Fruit fly (Drosophila melanogaster) whole organism, wandering third instar larva: ENCODE measurements around the gene CG17260.

Experiments
- Abd-B ChIP-seq: fragments of >200 bp; optimal IDR thresholded peaks from 2 replicates; lab custom pipeline; 2017; ENCODE audit warnings: missing biosample characterization, missing genetic modification characterization
- CG32264 ChIP-seq: fragments of 200-800 bp; sonication (Bioruptor generic); optimal IDR thresholded peaks from 2 replicates; lab custom pipeline; 2016; ENCODE audit warnings: missing biosample characterization, missing genetic modification characterization
- CG9705 ChIP-seq: fragments of 200-800 bp; sonication (Bioruptor generic); optimal IDR thresholded peaks from 2 replicates; lab custom pipeline; 2018; ENCODE audit warnings: missing biosample characterization, mild to moderate bottlenecking, missing genetic modification characterization
- CrebA ChIP-seq: fragments of 200-800 bp; sonication (Bioruptor generic); optimal IDR thresholded peaks from 2 replicates; lab custom pipeline; 2016; ENCODE audit warnings: missing biosample characterization, mild to moderate bottlenecking, missing genetic modification characterization, borderline replicate concordance
- Dfd ChIP-seq: fragments of >200 bp; optimal IDR thresholded peaks from 2 replicates; lab custom pipeline; 2017; ENCODE audit warnings: missing biosample characterization, missing genetic modification characterization
- Dif ChIP-seq: fragments of 200-275, 200-300 bp; sonication (Bioruptor generic); optimal IDR thresholded peaks from 2 replicates; lab custom pipeline; 2018; ENCODE audit warnings: missing biosample characterization, missing genetic modification characterization; ENCODE audit not compliant: partially characterized antibody
- GATAd ChIP-seq: sonication (Bioruptor generic); optimal IDR thresholded peaks from 2 replicates; lab custom pipeline; 2016; ENCODE audit warnings: missing biosample characterization, missing genetic modification characterization
- HLH106 ChIP-seq: fragments of 200-800 bp; optimal IDR thresholded peaks from 3 replicates; lab custom pipeline; 2019; ENCODE audit warnings: missing biosample characterization, mild to moderate bottlenecking, missing genetic modification characterization, moderate library complexity
- Hnf4 ChIP-seq: fragments of 200-800 bp; sonication (Bioruptor generic); optimal IDR thresholded peaks from 2 replicates; lab custom pipeline; 2016; ENCODE audit warnings: missing biosample characterization, mild to moderate bottlenecking, missing genetic modification characterization
- Hr78 ChIP-seq: fragments of >200 bp; optimal IDR thresholded peaks from 2 replicates; lab custom pipeline; 2017; ENCODE audit warnings: missing biosample characterization, missing genetic modification characterization
- Hr83 ChIP-seq: fragments of 200-300 bp; sonication (Bioruptor generic); optimal IDR thresholded peaks from 2 replicates; lab custom pipeline; 2016; ENCODE audit warnings: missing biosample characterization, mild to moderate bottlenecking, missing genetic modification characterization, moderate library complexity; ENCODE audit not compliant: poor library complexity, severe bottlenecking
- Jra ChIP-seq: sonication (Bioruptor generic); optimal IDR thresholded peaks from 2 replicates; lab custom pipeline; 2016; ENCODE audit warnings: missing biosample characterization, missing genetic modification characterization
- Mio ChIP-seq: sonication (Bioruptor generic); optimal IDR thresholded peaks from 2 replicates; lab custom pipeline; 2016; ENCODE audit warnings: missing biosample characterization, missing genetic modification characterization
- Myc ChIP-seq: fragments of >200 bp; optimal IDR thresholded peaks from 2 replicates; lab custom pipeline; 2017
- N ChIP-seq: fragments of >200 bp; optimal IDR thresholded peaks from 2 replicates; lab custom pipeline; 2018; ENCODE audit warnings: missing biosample characterization, missing external identifiers, missing genetic modification characterization
- OdsH ChIP-seq: fragments of 200-800 bp; sonication (Bioruptor generic); optimal IDR thresholded peaks from 2 replicates; lab custom pipeline; 2016; ENCODE audit warnings: missing biosample characterization, mild to moderate bottlenecking, missing genetic modification characterization
- Rel ChIP-seq, 2 experiments: fragments of 200-800 bp; sonication (Bioruptor generic) in 1 of 2; optimal IDR thresholded peaks; 2 replicates in 1 of 2; 3 replicates in 1 of 2; lab custom pipeline; 2016 to 2019; ENCODE audit warnings: mild to moderate bottlenecking in 2 of 2, missing biosample characterization in 2 of 2, missing genetic modification characterization in 2 of 2, moderate library complexity in 1 of 2
- Sp1 ChIP-seq: fragments of 200-800 bp; sonication (Bioruptor generic); optimal IDR thresholded peaks from 3 replicates; lab custom pipeline; 2019; ENCODE audit warnings: missing biosample characterization, mild to moderate bottlenecking, missing genetic modification characterization, moderate library complexity
- Vsx2 ChIP-seq: fragments of 200-300, 225-300 bp; sonication (Bioruptor generic); optimal IDR thresholded peaks from 2 replicates; lab custom pipeline; 2018; ENCODE audit warnings: missing biosample characterization, missing genetic modification characterization; ENCODE audit not compliant: partially characterized antibody
- br ChIP-seq: fragments of 200-800 bp; sonication (Bioruptor generic); optimal IDR thresholded peaks from 2 replicates; lab custom pipeline; 2016; ENCODE audit warnings: missing biosample characterization, missing genetic modification characterization
- brk ChIP-seq: fragments of 200-800 bp; sonication (Bioruptor generic); optimal IDR thresholded peaks from 2 replicates; lab custom pipeline; 2016; ENCODE audit warnings: missing biosample characterization, mild to moderate bottlenecking, missing genetic modification characterization
- dl ChIP-seq, 2 experiments: fragments of 175-275, 200-275 bp in 1 of 2; fragments of 200-275 bp in 1 of 2; sonication (Bioruptor generic); optimal IDR thresholded peaks; lab custom pipeline; 2018; ENCODE audit warnings: mild to moderate bottlenecking in 2 of 2, missing biosample characterization in 2 of 2, missing genetic modification characterization in 2 of 2, moderate library complexity in 2 of 2; ENCODE audit not compliant: partially characterized antibody in 2 of 2, insufficient read depth in 1 of 2
- dmrt93B ChIP-seq: fragments of 200-800 bp; sonication (Bioruptor generic); optimal IDR thresholded peaks from 2 replicates; lab custom pipeline; 2018; ENCODE audit warnings: missing biosample characterization, mild to moderate bottlenecking, missing genetic modification characterization
- dsf ChIP-seq: sonication (Bioruptor generic); optimal IDR thresholded peaks from 2 replicates; lab custom pipeline; 2016; ENCODE audit warnings: missing biosample characterization, missing genetic modification characterization, borderline replicate concordance
- ey ChIP-seq: fragments of 200-800 bp; sonication (Bioruptor generic); optimal IDR thresholded peaks from 2 replicates; lab custom pipeline; 2016; ENCODE audit warnings: missing biosample characterization, missing genetic modification characterization
- foxo ChIP-seq, 2 experiments: fragments of 200-800 bp; sonication (Bioruptor generic); optimal IDR thresholded peaks; 2 replicates in 1 of 2; 3 replicates in 1 of 2; lab custom pipeline; 2016 to 2017; ENCODE audit warnings: missing biosample characterization in 2 of 2, missing genetic modification characterization in 2 of 2
- fru ChIP-seq: fragments of 200-800 bp; sonication (Bioruptor generic); optimal IDR thresholded peaks from 3 replicates; lab custom pipeline; 2016; ENCODE audit warnings: missing biosample characterization, mild to moderate bottlenecking, missing genetic modification characterization
- h ChIP-seq: fragments of 200-800 bp; sonication (Bioruptor generic); optimal IDR thresholded peaks from 3 replicates; lab custom pipeline; 2016; ENCODE audit warnings: missing biosample characterization, mild to moderate bottlenecking, missing genetic modification characterization
- jim ChIP-seq: fragments of 175-275, 200-325 bp; sonication (Bioruptor generic); optimal IDR thresholded peaks from 2 replicates; lab custom pipeline; 2016; ENCODE audit warnings: missing biosample characterization, mild to moderate bottlenecking, missing genetic modification characterization
- lola ChIP-seq: fragments of >200 bp; optimal IDR thresholded peaks from 2 replicates; lab custom pipeline; 2017; ENCODE audit warnings: missing biosample characterization, missing genetic modification characterization
- pan ChIP-seq: fragments of >200 bp; optimal IDR thresholded peaks from 2 replicates; lab custom pipeline; 2017
- psq ChIP-seq: fragments of 200-800 bp; sonication (Bioruptor generic); optimal IDR thresholded peaks from 3 replicates; lab custom pipeline; 2017; ENCODE audit warnings: missing biosample characterization, mild to moderate bottlenecking, missing genetic modification characterization, moderate library complexity
- rgr ChIP-seq: fragments of 200-800 bp; sonication (Bioruptor generic); optimal IDR thresholded peaks from 3 replicates; lab custom pipeline; 2016; ENCODE audit warnings: missing biosample characterization, mild to moderate bottlenecking, missing genetic modification characterization
- sage ChIP-seq: fragments of 200-800 bp; sonication (Bioruptor generic); optimal IDR thresholded peaks from 2 replicates; lab custom pipeline; 2016; ENCODE audit warnings: missing biosample characterization, mild to moderate bottlenecking, missing genetic modification characterization
- sv ChIP-seq: fragments of 200-800 bp; sonication (Bioruptor generic); optimal IDR thresholded peaks from 3 replicates; lab custom pipeline; 2016; ENCODE audit warnings: missing biosample characterization, missing genetic modification characterization
- tai ChIP-seq: sonication (Bioruptor generic); optimal IDR thresholded peaks from 2 replicates; lab custom pipeline; 2016; ENCODE audit warnings: missing biosample characterization, missing genetic modification characterization
- usp ChIP-seq: fragments of >200 bp; optimal IDR thresholded peaks from 2 replicates; lab custom pipeline; 2017; ENCODE audit warnings: missing biosample characterization, missing genetic modification characterization
- woc ChIP-seq: sonication (Bioruptor generic); optimal IDR thresholded peaks from 2 replicates; lab custom pipeline; 2016; ENCODE audit warnings: missing biosample characterization, mild to moderate bottlenecking, missing genetic modification characterization

The CG17260 gene

dm6 chr2L:3039774-3040173 lies 2.7 kb downstream of the CG17260 start, which contains the start of the genes cnir and CG17221:
Gene cnir (minus strand): TSS chr2L:3039812.
Gene CG17221 (plus strand): TSS chr2L:3039976.
- TF ChIP-seq h (GFP tag; lab: Kevin White, UChicago) (peak; percentile 85), dsf (GFP tag; lab: Kevin White, UChicago) (peak; percentile 87), woc (GFP tag; lab: Kevin White, UChicago) (peak; percentile 41), rgr (GFP tag; lab: Kevin White, UChicago) (peak; percentile 80), lola (GFP tag; lab: Kevin White, UChicago) (no peak), GATAd (GFP tag; lab: Kevin White, UChicago) (peak; percentile 52), N (GFP tag; lab: Kevin White, UChicago) (no peak), Jra (GFP tag; lab: Kevin White, UChicago) (peak; percentile 86), foxo (GFP tag; optimal IDR thresholded peaks at IDR 0.05; lab: Kevin White, UChicago) (peak in 1 of 2 experiments; percentile 82), OdsH (peak; percentile 69), Dfd (no peak), CG32264 (GFP tag; lab: Kevin White, UChicago) (peak; percentile 60), HLH106 (tag; lab: Kevin White, UChicago) (peak; percentile 69), CrebA (GFP tag; lab: Kevin White, UChicago) (no peak), Vsx2 (GFP tag; lab: Kevin White, UChicago) (no peak), ey (peak; percentile 73), fru (GFP tag; lab: Kevin White, UChicago) (peak; percentile 70), Rel (GFP tag; optimal IDR thresholded peaks at IDR 0.05; lab: Kevin White, UChicago) (no peak), Rel (tag; optimal IDR thresholded peaks at IDR 0.05; lab: Kevin White, UChicago) (peak; percentile 39), psq (GFP tag; lab: Kevin White, UChicago) (peak; percentile 64), Mio (GFP tag; lab: Kevin White, UChicago) (no peak), Hr83 (GFP tag; lab: Kevin White, UChicago) (peak; percentile 84), Myc (lab: Kevin White, UChicago) (peak; percentile 31), sage (GFP tag; lab: Kevin White, UChicago) (peak; percentile 59), Dif (GFP tag; lab: Kevin White, UChicago) (no peak), Hr78 (GFP tag; lab: Kevin White, UChicago) (no peak), pan (no peak), brk (GFP tag; lab: Kevin White, UChicago) (no peak), Sp1 (peak; percentile 66), dl (GFP tag; optimal IDR thresholded peaks at IDR 0.05; lab: Kevin White, UChicago; ENCODE audit: insufficient read depth in 1 of 2, partially characterized antibody in 2 of 2) (no peak), Abd-B (no peak), sv (GFP tag; lab: Kevin White, UChicago) (peak; percentile 45), Hnf4 (GFP tag; lab: Kevin White, UChicago) (peak; percentile 91), jim (GFP tag; lab: Kevin White, UChicago) (no peak), dmrt93B (GFP tag; lab: Kevin White, UChicago) (no peak), usp (GFP tag; lab: Kevin White, UChicago) (no peak), tai (no peak), CG9705 (GFP tag; lab: Kevin White, UChicago) (peak; percentile 66), br (GFP tag; lab: Kevin White, UChicago) (peak; percentile 76)

- TF ChIP-seq psq (GFP tag; lab: Kevin White, UChicago) (peak; percentile 20), h (GFP tag; lab: Kevin White, UChicago) (peak; percentile 81), OdsH (peak; percentile 43), CrebA (GFP tag; lab: Kevin White, UChicago) (no peak), br (GFP tag; lab: Kevin White, UChicago) (peak; percentile 51), foxo (GFP tag; optimal IDR thresholded peaks at IDR 0.05; lab: Kevin White, UChicago) (peak in 1 of 2 experiments; percentile 73), sv (GFP tag; lab: Kevin White, UChicago) (no peak), Rel (GFP tag; optimal IDR thresholded peaks at IDR 0.05; lab: Kevin White, UChicago) (no peak), Rel (tag; optimal IDR thresholded peaks at IDR 0.05; lab: Kevin White, UChicago) (peak; percentile 73), rgr (GFP tag; lab: Kevin White, UChicago) (peak; percentile 24), Hr83 (GFP tag; lab: Kevin White, UChicago) (no peak), CG32264 (GFP tag; lab: Kevin White, UChicago) (no peak), Sp1 (no peak), fru (GFP tag; lab: Kevin White, UChicago) (peak; percentile 49)
These were observed 5.0 kb downstream of the CG17260 start, which contains the start of gene CG17261 for dm6 chr2L:3041918-3042615. Gene CG17261 (plus strand): TSS chr2L:3042551.
